Worm (Caenorhabditis elegans) whole organism, young adult: ENCODE data around the gene srd-21.

Experiments
- C06A6.2 ChIP-seq: fragments of 200-800 bp; sonication (Bioruptor generic); conservative IDR thresholded peaks from 2 replicates; pipeline ENCODE4 v1.3.6; 2022; ENCODE audit warnings: missing genetic modification characterization, missing compliant biosample characterization
- F37B4.10 ChIP-seq: fragments of 200-800 bp; sonication (Bioruptor generic); IDR thresholded peaks from 2 replicates; pipeline ENCODE4 v1.3.6; 2022; ENCODE audit warnings: missing genetic modification characterization, missing compliant biosample characterization
- F49E8.2 ChIP-seq: sonication (generic microtip); optimal IDR thresholded peaks from 3 replicates; lab custom pipeline; 2017; ENCODE audit warnings: missing genetic modification characterization, mild to moderate bottlenecking, missing compliant biosample characterization, antibody characterized with exemption, moderate library complexity; ENCODE audit not compliant: insufficient read depth
- F52B5.7 ChIP-seq: sonication (generic microtip); optimal IDR thresholded peaks from 2 replicates; lab custom pipeline; 2016; ENCODE audit warnings: mild to moderate bottlenecking, missing genetic modification characterization, missing compliant biosample characterization
- K11D2.4 ChIP-seq: fragments of 200-800 bp; sonication (Bioruptor generic); IDR thresholded peaks from 2 replicates; pipeline ENCODE4 v1.3.6; 2022; ENCODE audit warnings: missing genetic modification reagents, missing genetic modification characterization, missing compliant biosample characterization
- T07F8.4 ChIP-seq: sonication (generic microtip); optimal IDR thresholded peaks from 2 replicates; lab custom pipeline; 2016; ENCODE audit warnings: mild to moderate bottlenecking, missing genetic modification characterization, moderate library complexity, missing compliant biosample characterization
- T26A5.8 ChIP-seq: sonication (generic microtip); optimal IDR thresholded peaks from 2 replicates; lab custom pipeline; 2016; ENCODE audit warnings: missing genetic modification characterization, missing compliant biosample characterization
- Y53G8AR.9 ChIP-seq: fragments of 200-800 bp; sonication (Bioruptor generic); conservative IDR thresholded peaks from 2 replicates; pipeline ENCODE4 v1.3.6; 2022; ENCODE audit warnings: missing genetic modification reagents, missing genetic modification characterization, missing compliant biosample characterization
- Y67H2A.10 ChIP-seq: fragments of 200-800 bp; sonication (Bioruptor generic); conservative IDR thresholded peaks from 2 replicates; pipeline ENCODE4 v1.3.6; 2022; ENCODE audit warnings: missing genetic modification reagents, missing genetic modification characterization, missing compliant biosample characterization
- ZK185.1 ChIP-seq: sonication (generic microtip); optimal IDR thresholded peaks from 2 replicates; lab custom pipeline; 2016; ENCODE audit warnings: mild to moderate bottlenecking, missing genetic modification characterization, missing compliant biosample characterization; ENCODE audit not compliant: poor library complexity, severe bottlenecking
- aptf-3 ChIP-seq: fragments of 200-800 bp; sonication (Bioruptor generic); IDR thresholded peaks from 2 replicates; pipeline ENCODE4 v1.3.6; 2022; ENCODE audit warnings: missing genetic modification characterization, missing compliant biosample characterization
- athp-1 ChIP-seq: sonication (generic microtip); optimal IDR thresholded peaks from 2 replicates; lab custom pipeline; 2017; ENCODE audit warnings: mild to moderate bottlenecking, missing genetic modification characterization, missing compliant biosample characterization
- attf-3 ChIP-seq: fragments of 200-800 bp; sonication (Bioruptor generic); conservative IDR thresholded peaks from 2 replicates; pipeline ENCODE4 v1.3.6; 2022; ENCODE audit warnings: missing genetic modification reagents, missing genetic modification characterization, missing compliant biosample characterization
- bed-1 ChIP-seq: fragments of 200-800 bp; sonication (Bioruptor generic); IDR thresholded peaks from 2 replicates; pipeline ENCODE4 v1.3.6; 2022; ENCODE audit warnings: missing genetic modification reagents, missing genetic modification characterization, missing compliant biosample characterization
- bed-2 ChIP-seq: fragments of 200-800 bp; sonication (Bioruptor generic); IDR thresholded peaks from 2 replicates; pipeline ENCODE4 v1.3.6; 2022; ENCODE audit warnings: missing genetic modification reagents, missing genetic modification characterization, missing compliant biosample characterization
- ccch-3 ChIP-seq: fragments of 200-800 bp; sonication (Bioruptor generic); optimal IDR thresholded peaks from 2 replicates; lab custom pipeline; 2018; ENCODE audit warnings: mild to moderate bottlenecking, missing genetic modification characterization, missing compliant biosample characterization
- ceh-91 ChIP-seq: fragments of 200-800 bp; sonication (Bioruptor generic); IDR thresholded peaks from 2 replicates; pipeline ENCODE4 v1.3.6; 2022; ENCODE audit warnings: missing genetic modification reagents, missing genetic modification characterization, missing compliant biosample characterization
- chd-7 ChIP-seq: sonication (generic microtip); optimal IDR thresholded peaks from 2 replicates; lab custom pipeline; 2016; ENCODE audit warnings: mild to moderate bottlenecking, missing genetic modification characterization, moderate library complexity, missing compliant biosample characterization
- dox-1 ChIP-seq: fragments of 200-800 bp; sonication (Bioruptor generic); IDR thresholded peaks from 2 replicates; pipeline ENCODE4 v1.3.6; 2022; ENCODE audit warnings: missing genetic modification reagents, missing genetic modification characterization, missing compliant biosample characterization
- egl-44 ChIP-seq: fragments of 200-800 bp; sonication (Bioruptor generic); IDR thresholded peaks from 2 replicates; pipeline ENCODE4 v1.3.6; 2022; ENCODE audit warnings: missing genetic modification reagents, missing genetic modification characterization, missing compliant biosample characterization
- gei-17 ChIP-seq: fragments of 200-800 bp; sonication (Bioruptor generic); optimal IDR thresholded peaks from 2 replicates; lab custom pipeline; 2018; ENCODE audit warnings: mild to moderate bottlenecking, missing genetic modification characterization, missing compliant biosample characterization
- hlh-26 ChIP-seq: fragments of 200-800 bp; sonication (Bioruptor generic); conservative IDR thresholded peaks from 2 replicates; pipeline ENCODE4 v1.3.6; 2022; ENCODE audit warnings: missing genetic modification reagents, missing genetic modification characterization, missing compliant biosample characterization
- lsy-27 ChIP-seq: sonication (generic microtip); optimal IDR thresholded peaks from 2 replicates; lab custom pipeline; 2017; ENCODE audit warnings: missing genetic modification characterization, mild to moderate bottlenecking, missing compliant biosample characterization, antibody characterized with exemption, missing genotype, borderline replicate concordance; ENCODE audit not compliant: insufficient read depth
- madf-8 ChIP-seq: fragments of 200-800 bp; sonication (Bioruptor generic); conservative IDR thresholded peaks from 2 replicates; pipeline ENCODE4 v1.3.6; 2022; ENCODE audit warnings: missing genetic modification reagents, missing genetic modification characterization, missing compliant biosample characterization
- mcd-1 ChIP-seq: fragments of 200-800 bp; sonication (Bioruptor generic); IDR thresholded peaks from 2 replicates; pipeline ENCODE4 v1.3.6; 2022; ENCODE audit warnings: missing genetic modification reagents, missing genetic modification characterization, missing compliant biosample characterization
- mel-28 ChIP-seq: sonication (generic microtip); optimal IDR thresholded peaks from 2 replicates; lab custom pipeline; 2016; ENCODE audit warnings: borderline replicate concordance, mild to moderate bottlenecking, missing genetic modification characterization, missing compliant biosample characterization
- nfya-2 ChIP-seq: fragments of 200-800 bp; sonication (Bioruptor generic); IDR thresholded peaks from 2 replicates; pipeline ENCODE4 v1.3.6; 2022; ENCODE audit warnings: missing genetic modification reagents, missing genetic modification characterization, missing compliant biosample characterization
- nfyb-1 ChIP-seq: fragments of 200-800 bp; sonication (Bioruptor generic); IDR thresholded peaks from 2 replicates; pipeline ENCODE4 v1.3.6; 2022; ENCODE audit warnings: missing genetic modification reagents, missing genetic modification characterization, missing compliant biosample characterization
- nhr-80 ChIP-seq: sonication (generic microtip); optimal IDR thresholded peaks from 2 replicates; lab custom pipeline; 2016; ENCODE audit warnings: missing genetic modification characterization, missing compliant biosample characterization
- rec-8 ChIP-seq, 2 experiments: sonication (generic microtip); optimal IDR thresholded peaks; 2 replicates each; lab custom pipeline; 2016; ENCODE audit warnings: mild to moderate bottlenecking in 2 of 2, missing genetic modification characterization in 2 of 2, missing genetic modification reagents in 2 of 2, missing genotype in 2 of 2, missing biosample characterization in 1 of 2, missing compliant biosample characterization in 1 of 2, moderate library complexity in 1 of 2
- sea-2 ChIP-seq: fragments of 200-800 bp; sonication (Bioruptor generic); IDR thresholded peaks from 2 replicates; pipeline ENCODE4 v1.3.6; 2022; ENCODE audit warnings: missing genetic modification characterization, missing compliant biosample characterization
- somi-1 ChIP-seq: fragments of 200-800 bp; sonication (Bioruptor generic); optimal IDR thresholded peaks from 2 replicates; lab custom pipeline; 2018; ENCODE audit warnings: mild to moderate bottlenecking, missing genetic modification characterization, missing compliant biosample characterization
- tbx-9 ChIP-seq: sonication (generic microtip); optimal IDR thresholded peaks from 2 replicates; lab custom pipeline; 2016; ENCODE audit warnings: borderline replicate concordance, missing genetic modification characterization, inconsistent platforms, missing compliant biosample characterization
- unc-130 ChIP-seq: sonication (generic microtip); optimal IDR thresholded peaks from 2 replicates; lab custom pipeline; 2016; ENCODE audit warnings: missing genetic modification reagents, missing genetic modification characterization, missing compliant biosample characterization
- zfh-2 ChIP-seq: fragments of 200-800 bp; sonication (Bioruptor generic); conservative IDR thresholded peaks from 2 replicates; pipeline ENCODE4 v1.3.6; 2022; ENCODE audit warnings: missing genetic modification reagents, missing genetic modification characterization, missing compliant biosample characterization
- ztf-3 ChIP-seq: fragments of 200-800 bp; sonication (Bioruptor generic); optimal IDR thresholded peaks from 2 replicates; lab custom pipeline; 2018; ENCODE audit warnings: mild to moderate bottlenecking, missing genetic modification characterization, missing compliant biosample characterization
- ztf-6 ChIP-seq: fragments of 200-800 bp; sonication (Bioruptor generic); IDR thresholded peaks from 2 replicates; pipeline ENCODE4 v1.3.6; 2022; ENCODE audit warnings: missing genetic modification reagents, missing genetic modification characterization, missing compliant biosample characterization

The srd-21 gene

ce11 chrV:16600623-16601022 is 29.1 kb upstream of the srd-21 start, which contains the start of gene T03E6.9 (continued):
- TF ChIP-seq somi-1 (GFP tag; lab: Kevin White, UChicago) = no peak
- TF ChIP-seq F52B5.7 = no peak
- no peak for TF ChIP-seq attf-3

- TF ChIP-seq sea-2 (GFP tag; lab: Robert Waterston, UW) (no peak), ceh-91 (GFP tag; lab: Robert Waterston, UW) (no peak), T26A5.8 (tag; lab: Kevin White, UChicago) (no peak), bed-2 (GFP tag; lab: Robert Waterston, UW) (no peak), T07F8.4 (tag; lab: Kevin White, UChicago) (no peak), hlh-26 (GFP tag; lab: Robert Waterston, UW) (no peak), F37B4.10 (GFP tag; lab: Robert Waterston, UW) (no peak), zfh-2 (GFP tag; lab: Robert Waterston, UW) (no peak), mcd-1 (GFP tag; lab: Robert Waterston, UW) (no peak), aptf-3 (no peak), nfya-2 (GFP tag; lab: Robert Waterston, UW) (no peak), athp-1 (tag; lab: Kevin White, UChicago) (no peak), attf-3 (no peak), Y67H2A.10 (GFP tag; lab: Robert Waterston, UW) (no peak), gei-17 (GFP tag; lab: Kevin White, UChicago) (no peak), Y53G8AR.9 (no peak), lsy-27 (tag; lab: Kevin White, UChicago) (no peak), ZK185.1 (no peak), madf-8 (GFP tag; lab: Robert Waterston, UW) (no peak), ccch-3 (GFP tag; lab: Kevin White, UChicago) (no peak)
These were observed 26.6 kb upstream of the srd-21 start, which contains the start of gene T03E6.8 for ce11 chrV:16603102-16603501. T03E6.8 (minus strand) TSS chrV:16603202.

- TF ChIP-seq egl-44 (GFP tag; lab: Robert Waterston, UW) (no peak), nhr-80 (peak; percentile 23)
These were observed 25.4 kb upstream of the srd-21 start for ce11 chrV:16604301-16604700.

DNA sequence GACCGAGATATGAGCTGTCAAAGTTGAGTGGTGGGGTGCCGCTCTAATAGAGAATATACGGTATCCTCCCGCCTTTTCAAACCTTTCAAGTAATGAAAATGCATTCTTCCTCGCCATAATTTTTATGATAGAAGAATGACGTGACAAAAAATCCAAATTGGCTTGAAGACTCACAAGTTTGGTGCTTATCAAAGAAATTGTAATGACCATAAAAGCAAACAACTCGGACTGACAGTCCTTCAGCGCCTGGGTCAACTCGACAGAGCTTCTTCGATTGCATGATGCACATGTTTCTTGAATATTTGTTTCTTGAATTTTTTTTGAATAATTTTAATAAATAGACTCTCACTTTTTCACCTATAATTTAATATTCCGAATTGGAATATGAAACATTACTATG is 24.2 kb upstream of the srd-21 start:
- no peak for TF ChIP-seq tbx-9
- no peak for TF ChIP-seq somi-1 (GFP tag; lab: Kevin White, UChicago)
- peak; percentile 77 for TF ChIP-seq nhr-80
- no peak for TF ChIP-seq rec-8 (tag; optimal IDR thresholded peaks at IDR 0.05; lab: Kevin White, UChicago)
- 0 out of 2 replicates have a peak, but pooled peaks have one; percentile 33 for TF ChIP-seq dox-1 (GFP tag; lab: Robert Waterston, UW)

DNA sequence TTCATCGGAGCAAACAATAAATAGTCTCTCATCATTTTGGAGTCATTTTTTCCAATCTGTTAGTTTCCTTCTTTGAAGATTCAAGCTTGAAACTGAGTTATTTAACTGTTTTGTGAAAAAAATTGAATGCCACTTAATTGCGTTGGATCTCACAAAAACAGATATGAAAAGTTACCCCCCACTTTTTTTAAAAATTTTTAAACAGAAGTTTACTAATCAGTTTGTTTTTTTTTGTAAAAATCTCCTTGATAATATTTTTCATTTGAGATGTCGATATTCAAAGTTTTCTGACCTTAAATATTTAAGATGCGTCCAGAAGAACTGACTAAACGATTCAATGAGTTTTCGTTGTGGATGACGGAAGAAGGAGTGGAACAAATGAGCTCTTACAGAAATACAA is 23.4 kb upstream of the srd-21 start, which contains the start of gene Y32B12C.1:
Gene Y32B12C.1, plus strand, starts transcription at position 301 of the 400 bp plus-strand sequence.
- TF ChIP-seq mcd-1 (GFP tag; lab: Robert Waterston, UW) = no peak
- TF ChIP-seq ztf-3 = no peak

DNA sequence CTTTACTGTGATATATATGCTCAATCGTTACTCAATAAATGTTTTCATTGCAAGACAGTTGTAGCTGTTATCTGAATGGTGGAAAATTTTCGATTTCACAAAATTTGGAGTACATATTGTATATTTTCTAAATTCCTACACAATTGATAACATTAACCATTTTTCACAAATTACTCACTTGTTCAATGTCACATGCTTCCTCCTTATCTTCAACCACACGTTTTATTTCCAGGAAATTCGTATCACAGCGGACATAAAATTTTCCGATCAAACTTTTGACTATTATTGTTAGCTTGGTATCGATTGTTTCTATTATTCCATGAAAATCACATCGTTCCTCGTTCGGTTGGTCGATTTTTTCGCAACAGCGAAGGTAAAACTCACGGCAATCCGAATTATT is 21.2 kb upstream of the srd-21 start:
- TF ChIP-seq ccch-3 (GFP tag; lab: Kevin White, UChicago) (no peak), chd-7 (tag; lab: Kevin White, UChicago) (no peak), bed-1 (GFP tag; lab: Robert Waterston, UW) (no peak), ztf-6 (GFP tag; lab: Robert Waterston, UW) (no peak), C06A6.2 (GFP tag; lab: Robert Waterston, UW) (no peak), T26A5.8 (tag; lab: Kevin White, UChicago) (no peak), mel-28 (tag; lab: Kevin White, UChicago) (no peak), unc-130 (GFP tag; lab: Kevin White, UChicago) (no peak), F37B4.10 (GFP tag; lab: Robert Waterston, UW) (no peak), K11D2.4 (no peak), nfyb-1 (GFP tag; lab: Robert Waterston, UW) (no peak), F49E8.2 (tag; lab: Kevin White, UChicago) (no peak), aptf-3 (no peak)
